Worm (Caenorhabditis elegans) whole organism, L4 larva: ENCODE results near the gene F16B4.7.
A peak's percentile ranks its signal among the peaks of the same experiment; 100 is the strongest.

Source experiments
- D1046.2 ChIP-seq: fragments of 200-800 bp; sonication (Bioruptor generic); IDR thresholded peaks from 2 replicates; pipeline ENCODE4 v1.3.6; 2022; ENCODE audit warnings: missing genetic modification characterization, missing compliant biosample characterization
- F10B5.3 ChIP-seq: sonication (generic microtip); optimal IDR thresholded peaks from 2 replicates; lab custom pipeline; 2016; ENCODE audit warnings: mild to moderate bottlenecking, missing genetic modification characterization, missing compliant biosample characterization
- F49E8.2 ChIP-seq: sonication (generic microtip); optimal IDR thresholded peaks from 2 replicates; lab custom pipeline; 2016; ENCODE audit warnings: missing compliant biosample characterization, mild to moderate bottlenecking, missing genetic modification characterization, borderline replicate concordance
- R02D3.7 ChIP-seq: fragments of 150-350 bp; sonication (generic microtip); optimal IDR thresholded peaks from 3 replicates; lab custom pipeline; 2014; ENCODE audit warnings: missing biosample characterization, missing genetic modification characterization
- Y48G9A.11 ChIP-seq: fragments of 200-800 bp; sonication (Bioruptor generic); IDR thresholded peaks from 2 replicates; pipeline ENCODE4 v1.3.6; 2022; ENCODE audit warnings: missing genetic modification reagents, missing genetic modification characterization, missing compliant biosample characterization
- Y5F2A.4 ChIP-seq: fragments of 200-800 bp; sonication (Bioruptor generic); optimal IDR thresholded peaks from 2 replicates; lab custom pipeline; 2018; ENCODE audit warnings: mild to moderate bottlenecking, missing genetic modification characterization, missing compliant biosample characterization
- ZK546.5 ChIP-seq, 2 experiments: sonication (generic microtip); optimal IDR thresholded peaks; 2 replicates each; lab custom pipeline; 2017; ENCODE audit warnings: missing biosample characterization in 2 of 2, missing genetic modification characterization in 2 of 2
- aly-2 ChIP-seq: sonication (generic microtip); optimal IDR thresholded peaks from 2 replicates; lab custom pipeline; 2018; ENCODE audit warnings: missing biosample characterization, missing genetic modification characterization
- ceh-20 ChIP-seq: fragments of 200-800 bp; sonication (Bioruptor generic); IDR thresholded peaks from 2 replicates; pipeline ENCODE4 v1.3.6; 2022; ENCODE audit warnings: missing genetic modification reagents, missing genetic modification characterization, missing compliant biosample characterization
- ceh-28 ChIP-seq: fragments of 150-350 bp; optimal IDR thresholded peaks from 2 replicates; lab custom pipeline; 2014; ENCODE audit warnings: missing biosample characterization, missing genetic modification reagents, missing genetic modification characterization
- ceh-32 ChIP-seq: sonication (generic microtip); optimal IDR thresholded peaks from 2 replicates; lab custom pipeline; 2016; ENCODE audit warnings: mild to moderate bottlenecking, missing genetic modification characterization, missing compliant biosample characterization; ENCODE audit not compliant: poor library complexity
- ceh-62 ChIP-seq: sonication (generic microtip); optimal IDR thresholded peaks from 2 replicates; lab custom pipeline; 2017; ENCODE audit warnings: missing biosample characterization, missing genetic modification characterization
- daf-16 ChIP-seq, 3 experiments: sonication (generic microtip); optimal IDR thresholded peaks; 2 replicates each; lab custom pipeline; 2016 to 2017; ENCODE audit warnings: missing genetic modification characterization in 3 of 3, missing genetic modification reagents in 3 of 3, mild to moderate bottlenecking in 2 of 3, missing compliant biosample characterization in 2 of 3, missing biosample characterization in 1 of 3, moderate library complexity in 1 of 3
- daf-8 ChIP-seq: fragments of 200-800 bp; sonication (Bioruptor generic); IDR thresholded peaks from 2 replicates; pipeline ENCODE4 v1.3.6; 2022; ENCODE audit warnings: missing genetic modification characterization, missing compliant biosample characterization
- dmd-9 ChIP-seq: fragments of 200-800 bp; sonication (Bioruptor generic); IDR thresholded peaks from 2 replicates; pipeline ENCODE4 v1.3.6; 2022; ENCODE audit warnings: missing genetic modification reagents, missing genetic modification characterization, missing compliant biosample characterization
- fkh-10 ChIP-seq: fragments of 150-350 bp; optimal IDR thresholded peaks from 2 replicates; lab custom pipeline; 2014; ENCODE audit warnings: missing biosample characterization, missing genetic modification reagents, missing genetic modification characterization
- fos-1 ChIP-seq: fragments of 150-350 bp; optimal IDR thresholded peaks from 2 replicates; lab custom pipeline; 2014; ENCODE audit warnings: missing biosample characterization, missing genetic modification characterization
- hif-1 ChIP-seq, 2 experiments: sonication (generic microtip); optimal IDR thresholded peaks; 2 replicates each; lab custom pipeline; 2016 to 2017; ENCODE audit warnings: missing compliant biosample characterization in 2 of 2, missing genetic modification characterization in 2 of 2, missing genetic modification reagents in 2 of 2, missing genotype in 2 of 2, mild to moderate bottlenecking in 1 of 2
- hlh-11 ChIP-seq: fragments of 200-800 bp; sonication (Bioruptor generic); optimal IDR thresholded peaks from 2 replicates; lab custom pipeline; 2018; ENCODE audit warnings: mild to moderate bottlenecking, missing genetic modification characterization, missing compliant biosample characterization
- hmg-1.1 ChIP-seq: fragments of 200-800 bp; sonication (Bioruptor generic); IDR thresholded peaks from 2 replicates; pipeline ENCODE4 v1.3.6; 2022; ENCODE audit warnings: missing genetic modification reagents, missing genetic modification characterization, missing compliant biosample characterization
- lin-15B ChIP-seq: fragments of 150-350 bp; sonication (generic microtip); optimal IDR thresholded peaks from 3 replicates; lab custom pipeline; 2014; ENCODE audit warnings: missing biosample characterization, missing genetic modification characterization
- lsy-2 ChIP-seq, 2 experiments: fragments of 150-350 bp in 1 of 2; sonication (generic microtip) in 1 of 2; optimal IDR thresholded peaks; 2 replicates each; lab custom pipeline; 2014 to 2017; ENCODE audit warnings: missing biosample characterization in 2 of 2, missing genetic modification characterization in 2 of 2
- madf-5 ChIP-seq, 2 experiments: fragments of 200-800 bp; sonication (Bioruptor generic); IDR thresholded peaks; 2 replicates each; pipeline ENCODE4 v1.3.6; 2022; ENCODE audit warnings: missing compliant biosample characterization in 2 of 2, missing genetic modification characterization in 2 of 2
- mep-1 ChIP-seq: fragments of 150-350 bp; sonication (generic microtip); optimal IDR thresholded peaks from 3 replicates; lab custom pipeline; 2014; ENCODE audit warnings: missing biosample characterization, missing genetic modification characterization
- mxl-2 ChIP-seq: fragments of 200-800 bp; sonication (Bioruptor generic); conservative IDR thresholded peaks from 2 replicates; pipeline ENCODE4 v1.3.6; 2022; ENCODE audit warnings: missing genetic modification reagents, missing genetic modification characterization, missing compliant biosample characterization
- nhr-11 ChIP-seq: fragments of 150-350 bp; optimal IDR thresholded peaks from 2 replicates; lab custom pipeline; 2014; ENCODE audit warnings: missing biosample characterization, missing genetic modification characterization
- nhr-41 ChIP-seq: fragments of 200-800 bp; sonication (Bioruptor generic); IDR thresholded peaks from 2 replicates; pipeline ENCODE4 v1.3.6; 2022; ENCODE audit warnings: missing genetic modification reagents, missing genetic modification characterization, missing compliant biosample characterization
- nhr-76 ChIP-seq: fragments of 150-350 bp; optimal IDR thresholded peaks from 2 replicates; lab custom pipeline; 2014; ENCODE audit warnings: missing biosample characterization, missing genetic modification characterization
- set-16 ChIP-seq: fragments of 200-800 bp; sonication (Bioruptor generic); IDR thresholded peaks from 2 replicates; pipeline ENCODE4 v1.3.6; 2022; ENCODE audit warnings: missing genetic modification reagents, missing genetic modification characterization, missing compliant biosample characterization
- skn-1 ChIP-seq: fragments of 150-350 bp; optimal IDR thresholded peaks from 2 replicates; lab custom pipeline; 2014; ENCODE audit warnings: missing biosample characterization, missing genetic modification characterization
- spr-1 ChIP-seq: sonication (generic microtip); optimal IDR thresholded peaks from 2 replicates; lab custom pipeline; 2016; ENCODE audit warnings: mild to moderate bottlenecking, missing genetic modification characterization, missing compliant biosample characterization
- tra-1 ChIP-seq: fragments of 200-800 bp; sonication (Bioruptor generic); IDR thresholded peaks from 2 replicates; pipeline ENCODE4 v1.3.6; 2022; ENCODE audit warnings: missing genetic modification reagents, missing genetic modification characterization, missing compliant biosample characterization
- zfp-2 ChIP-seq: sonication (generic microtip); optimal IDR thresholded peaks from 2 replicates; lab custom pipeline; 2016; ENCODE audit warnings: mild to moderate bottlenecking, missing genetic modification characterization, missing compliant biosample characterization
- zfp-3 ChIP-seq: fragments of 200-800 bp; sonication (Bioruptor generic); conservative IDR thresholded peaks from 2 replicates; pipeline ENCODE4 v1.3.6; 2022; ENCODE audit warnings: missing genetic modification reagents, missing genetic modification characterization, missing compliant biosample characterization
- zip-11 ChIP-seq: fragments of 200-800 bp; sonication (Bioruptor generic); IDR thresholded peaks from 2 replicates; pipeline ENCODE4 v1.3.6; 2022; ENCODE audit warnings: missing genetic modification characterization, missing compliant biosample characterization

Gene F16B4.7

DNA sequence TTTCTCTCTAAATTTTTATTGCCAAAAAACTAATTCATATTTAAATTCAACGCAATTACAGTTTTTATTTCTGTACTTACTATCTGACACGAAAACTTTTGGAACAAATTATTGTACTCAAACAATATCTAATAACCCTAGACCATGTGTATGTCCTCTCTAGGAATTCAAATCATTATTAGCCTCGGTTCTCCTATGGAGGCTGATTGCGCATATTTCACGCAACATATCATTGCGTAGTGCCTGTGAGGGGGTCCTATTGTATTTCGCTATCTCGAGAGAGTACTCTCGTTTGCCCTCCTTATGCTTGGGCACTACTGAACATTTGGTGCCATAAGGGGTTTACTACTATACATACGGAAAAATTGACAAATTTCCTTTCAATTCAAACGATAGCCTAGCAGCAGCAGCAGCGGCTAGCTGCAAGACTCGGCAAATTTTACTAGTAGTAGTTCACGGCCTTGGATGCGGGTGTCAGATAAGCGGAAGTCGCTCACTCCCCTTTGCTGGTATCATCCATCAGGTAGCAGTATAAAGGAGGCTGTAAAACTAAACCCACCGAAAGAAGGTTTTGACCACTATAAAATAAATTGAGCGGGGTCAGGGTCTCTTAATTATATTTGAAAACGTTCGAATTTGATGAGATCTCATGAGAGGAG, 6.8 kb upstream of the F16B4.7 start:
- TF ChIP-seq madf-5 (GFP tag; IDR thresholded peaks at IDR 0.05; lab: Robert Waterston, UW) (0 out of 4 replicates have a peak, but pooled peaks of 1 of the 2 experiments have one; percentile 12), hlh-11 (tag; lab: Kevin White, UChicago) (no peak)

- TF ChIP-seq hif-1 (tag; optimal IDR thresholded peaks at IDR 0.05; lab: Kevin White, UChicago) (no peak), Y5F2A.4 (GFP tag; lab: Kevin White, UChicago) (no peak), lsy-2 (tag; optimal IDR thresholded peaks at IDR 0.05; lab: Kevin White, UChicago) (no peak), aly-2 (tag; lab: Kevin White, UChicago) (no peak), ceh-28 (tag; lab: Kevin White, UChicago) (no peak), mep-1 (tag; lab: Kevin White, UChicago) (no peak), zip-11 (GFP tag; lab: Robert Waterston, UW) (no peak), mxl-2 (no peak), tra-1 (no peak), madf-5 (GFP tag; IDR thresholded peaks at IDR 0.05; lab: Robert Waterston, UW) (no peak), ZK546.5 (tag; optimal IDR thresholded peaks at IDR 0.05; lab: Kevin White, UChicago) (no peak), zfp-2 (tag; lab: Kevin White, UChicago) (no peak), skn-1 (tag; lab: Kevin White, UChicago) (no peak), fos-1 (no peak), ceh-62 (tag; lab: Kevin White, UChicago) (no peak)
Observed at ce11 chrV:1579790-1580189, 5.7 kb upstream of the F16B4.7 start.

ce11 chrV:1583242-1583641, 2.3 kb upstream of the F16B4.7 start:
- TF ChIP-seq zfp-3 (GFP tag; lab: Robert Waterston, UW) = no peak
- TF ChIP-seq set-16 (GFP tag; lab: Robert Waterston, UW) = peak; percentile 56; the same call in 1 of the 2 replicates

ce11 chrV:1586906-1587305, 1.4 kb downstream of the F16B4.7 start, which contains the start of gene F16B4.6:
TSS of gene F16B4.6 (plus strand) at chrV:1587206.
- TF ChIP-seq R02D3.7 (tag; lab: Kevin White, UChicago) (no peak), mep-1 (tag; lab: Kevin White, UChicago) (no peak), hmg-1.1 (GFP tag; lab: Robert Waterston, UW) (no peak), F10B5.3 (no peak), nhr-76 (tag; lab: Kevin White, UChicago) (no peak), ceh-32 (no peak), F49E8.2 (tag; lab: Kevin White, UChicago) (no peak), Y48G9A.11 (GFP tag; lab: Robert Waterston, UW) (no peak), zfp-3 (GFP tag; lab: Robert Waterston, UW) (no peak), daf-8 (GFP tag; lab: Robert Waterston, UW) (no peak), daf-16 (GFP tag; optimal IDR thresholded peaks at IDR 0.05; lab: Kevin White, UChicago) (no peak), daf-16 (tag; optimal IDR thresholded peaks at IDR 0.05; lab: Kevin White, UChicago) (no peak), lin-15B (tag; lab: Kevin White, UChicago) (no peak), spr-1 (tag; lab: Kevin White, UChicago) (no peak), D1046.2 (no peak), nhr-11 (tag; lab: Kevin White, UChicago) (no peak), ceh-20 (GFP tag; lab: Robert Waterston, UW) (no peak), nhr-41 (GFP tag; lab: Robert Waterston, UW) (no peak), fkh-10 (no peak), dmd-9 (GFP tag; lab: Robert Waterston, UW) (no peak), zip-11 (GFP tag; lab: Robert Waterston, UW) (no peak)
